Fruit fly (Drosophila melanogaster) S2 (cell line): Measurements from ENCODE around the gene Or67d.

ENCODE experiments used
- CG8478 ChIP-seq: fragments of >200 bp; optimal IDR thresholded peaks from 2 replicates; lab custom pipeline; 2018
- CTCF ChIP-seq, 2 experiments: fragments of >200 bp; optimal IDR thresholded peaks; 2 replicates each; lab custom pipeline; 2018

- TF ChIP-seq CG8478 (lab: Kevin White, UChicago) (no peak), CTCF (optimal IDR thresholded peaks at IDR 0.05; lab: Kevin White, UChicago) (no peak)
Observed at dm6 chr3L:10244606-10245005, 28.4 kb upstream of the Or67d start, which contains the start of gene Or67c.
